Fruit fly (Drosophila melanogaster) whole organism, embryonic: Measurements from ENCODE around the gene RluA-1.

Experiments
- Antp ChIP-seq: fragments of 200-800 bp; sonication (Bioruptor generic); optimal IDR thresholded peaks from 3 replicates; lab custom pipeline; 2016; ENCODE audit warnings: missing biosample characterization, missing genetic modification characterization
- CG10147 ChIP-seq: fragments of 200-800 bp; sonication (Bioruptor generic); optimal IDR thresholded peaks from 2 replicates; lab custom pipeline; 2019; ENCODE audit warnings: missing biosample characterization, mild to moderate bottlenecking, missing genetic modification characterization, moderate library complexity
- CG1024 ChIP-seq: fragments of 200-800 bp; sonication (Bioruptor generic); IDR thresholded peaks from 2 replicates; pipeline ENCODE4 v1.3.6; 2022; ENCODE audit warnings: missing biosample characterization, missing genetic modification characterization
- CG12769 ChIP-seq: fragments of 200-800 bp; sonication (Bioruptor generic); optimal IDR thresholded peaks from 2 replicates; lab custom pipeline; 2019; ENCODE audit warnings: missing biosample characterization, mild to moderate bottlenecking, missing genetic modification characterization, moderate library complexity
- CG17328 ChIP-seq: fragments of 200-800 bp; sonication (Bioruptor generic); IDR thresholded peaks from 2 replicates; pipeline ENCODE4 v1.3.6; 2022; ENCODE audit warnings: missing biosample characterization, missing genetic modification characterization
- CG18262 ChIP-seq: fragments of 200-800 bp; optimal IDR thresholded peaks from 3 replicates; lab custom pipeline; 2019; ENCODE audit warnings: missing biosample characterization, mild to moderate bottlenecking, missing genetic modification characterization, moderate library complexity
- CG30431 ChIP-seq: fragments of 200-800 bp; sonication (Bioruptor generic); optimal IDR thresholded peaks from 2 replicates; lab custom pipeline; 2017; ENCODE audit warnings: missing biosample characterization, missing genetic modification characterization
- CG32532 ChIP-seq: fragments of 200-800 bp; sonication (Bioruptor generic); IDR thresholded peaks from 2 replicates; pipeline ENCODE4 v1.3.6; 2022; ENCODE audit warnings: missing biosample characterization, missing genetic modification characterization
- CG3281 ChIP-seq: fragments of 200-800 bp; sonication (Bioruptor generic); optimal IDR thresholded peaks from 3 replicates; lab custom pipeline; 2017; ENCODE audit warnings: missing biosample characterization, mild to moderate bottlenecking, missing genetic modification characterization
- CG42726 ChIP-seq: fragments of 200-800 bp; sonication (Bioruptor generic); IDR thresholded peaks from 2 replicates; pipeline ENCODE4 v1.3.6; 2022; ENCODE audit warnings: missing biosample characterization, missing genetic modification characterization; ENCODE audit not compliant: partially characterized antibody
- CG4707 ChIP-seq: fragments of 200-800 bp; sonication (Bioruptor generic); optimal IDR thresholded peaks from 2 replicates; lab custom pipeline; 2018; ENCODE audit warnings: missing biosample characterization, mild to moderate bottlenecking, missing genetic modification characterization, moderate library complexity
- CG4730 ChIP-seq: fragments of 200-800 bp; sonication (Bioruptor generic); IDR thresholded peaks from 2 replicates; pipeline ENCODE4 v1.3.6; 2022; ENCODE audit warnings: missing biosample characterization, missing genetic modification characterization
- CG6765 ChIP-seq: fragments of 200-800 bp; sonication (Bioruptor generic); optimal IDR thresholded peaks from 3 replicates; lab custom pipeline; 2017; ENCODE audit warnings: missing biosample characterization, mild to moderate bottlenecking, missing genetic modification characterization
- CG8478 ChIP-seq: fragments of >200 bp; optimal IDR thresholded peaks from 2 replicates; lab custom pipeline; 2018
- CG9609 ChIP-seq: fragments of 200-800 bp; sonication (Bioruptor generic); optimal IDR thresholded peaks from 3 replicates; lab custom pipeline; 2016; ENCODE audit warnings: missing biosample characterization, missing genetic modification characterization
- CG9817 ChIP-seq: fragments of 200-800 bp; sonication (Bioruptor generic); optimal IDR thresholded peaks from 2 replicates; lab custom pipeline; 2018; ENCODE audit warnings: missing biosample characterization, mild to moderate bottlenecking, missing genetic modification characterization, moderate library complexity
- CoRest ChIP-seq: fragments of 200-800 bp; sonication (Bioruptor generic); optimal IDR thresholded peaks from 3 replicates; lab custom pipeline; 2018; ENCODE audit warnings: missing biosample characterization, mild to moderate bottlenecking, missing genetic modification characterization, moderate library complexity
- Doc2 ChIP-seq: fragments of 200-800 bp; sonication (Bioruptor generic); IDR thresholded peaks from 2 replicates; pipeline ENCODE4 v1.3.6; 2022; ENCODE audit warnings: missing biosample characterization, missing genetic modification characterization
- Hmr ChIP-seq: fragments of 200-800 bp; sonication (Bioruptor generic); optimal IDR thresholded peaks from 3 replicates; lab custom pipeline; 2017; ENCODE audit warnings: mild to moderate bottlenecking, missing biosample characterization, missing genetic modification reagents, missing genetic modification characterization
- Hmx ChIP-seq: fragments of 200-800 bp; sonication (Bioruptor generic); optimal IDR thresholded peaks from 2 replicates; lab custom pipeline; 2016; ENCODE audit warnings: missing biosample characterization, missing genetic modification characterization
- Hr39 ChIP-seq: fragments of >200 bp; optimal IDR thresholded peaks from 2 replicates; lab custom pipeline; 2017
- Lim3 ChIP-seq: fragments of 200-800 bp; sonication (Bioruptor generic); IDR thresholded peaks from 2 replicates; pipeline ENCODE4 v1.3.6; 2022; ENCODE audit warnings: missing biosample characterization, missing genetic modification characterization
- Lpt ChIP-seq: fragments of >200 bp; optimal IDR thresholded peaks from 2 replicates; lab custom pipeline; 2018; ENCODE audit warnings: missing biosample characterization, missing genetic modification characterization
- Sin3A ChIP-seq: fragments of >200 bp; optimal IDR thresholded peaks from 2 replicates; lab custom pipeline; 2018
- Stat92E ChIP-seq, 3 experiments: fragments of >200 bp in 2 of 3; fragments of 200-800 bp in 1 of 3; sonication (Bioruptor generic) in 1 of 3; optimal IDR thresholded peaks; 2 replicates each; lab custom pipeline; 2017 to 2019; ENCODE audit warnings: missing biosample characterization in 3 of 3, missing genetic modification characterization in 3 of 3, mild to moderate bottlenecking in 1 of 3, moderate library complexity in 1 of 3
- Trl ChIP-seq, 3 experiments: fragments of >200 bp in 2 of 3; fragments of 200-800 bp in 1 of 3; sonication (Bioruptor generic) in 1 of 3; optimal IDR thresholded peaks; 2 replicates in 1 of 3; 3 replicates in 2 of 3; lab custom pipeline; 2016 to 2017; ENCODE audit warnings: missing biosample characterization in 1 of 3, missing genetic modification characterization in 1 of 3
- YL-1 ChIP-seq: fragments of 200-800 bp; sonication (Bioruptor generic); optimal IDR thresholded peaks from 3 replicates; lab custom pipeline; 2017; ENCODE audit warnings: missing biosample characterization, mild to moderate bottlenecking, missing genetic modification characterization
- ato ChIP-seq: fragments of 200-800 bp; sonication (Bioruptor generic); IDR thresholded peaks from 2 replicates; pipeline ENCODE4 v1.3.6; 2022; ENCODE audit warnings: missing biosample characterization, missing genetic modification characterization; ENCODE audit not compliant: partially characterized antibody
- br ChIP-seq: fragments of >200 bp; optimal IDR thresholded peaks from 2 replicates; lab custom pipeline; 2017
- dm ChIP-seq: fragments of 200-800 bp; sonication (Bioruptor generic); optimal IDR thresholded peaks from 3 replicates; lab custom pipeline; 2016; ENCODE audit warnings: missing biosample characterization, missing genetic modification characterization
- esg ChIP-seq: fragments of 200-800 bp; sonication (Bioruptor generic); conservative IDR thresholded peaks from 2 replicates; pipeline ENCODE4 v1.3.6; 2022; ENCODE audit warnings: missing biosample characterization, missing genetic modification characterization
- fd96Cb ChIP-seq: fragments of 200-800 bp; sonication (Bioruptor generic); optimal IDR thresholded peaks from 2 replicates; lab custom pipeline; 2018; ENCODE audit warnings: missing biosample characterization, mild to moderate bottlenecking, missing genetic modification characterization, moderate library complexity
- ftz-f1 ChIP-seq: fragments of 200-800 bp; sonication (Bioruptor generic); optimal IDR thresholded peaks from 2 replicates; lab custom pipeline; 2016; ENCODE audit warnings: missing biosample characterization, missing genetic modification characterization
- gcm2 ChIP-seq: fragments of 200-800 bp; sonication (Bioruptor generic); optimal IDR thresholded peaks from 2 replicates; lab custom pipeline; 2016; ENCODE audit warnings: missing biosample characterization, missing genetic modification characterization
- grau ChIP-seq: fragments of 200-800 bp; optimal IDR thresholded peaks from 3 replicates; lab custom pipeline; 2019; ENCODE audit warnings: missing biosample characterization, mild to moderate bottlenecking, missing genetic modification characterization, moderate library complexity
- hth ChIP-seq: fragments of >200 bp; optimal IDR thresholded peaks from 2 replicates; lab custom pipeline; 2017; ENCODE audit warnings: inconsistent platforms
- kni ChIP-seq: fragments of 200-800 bp; sonication (Bioruptor generic); optimal IDR thresholded peaks from 3 replicates; lab custom pipeline; 2017; ENCODE audit warnings: mild to moderate bottlenecking, missing biosample characterization, missing genetic modification reagents, missing genetic modification characterization
- lov ChIP-seq, 2 experiments: fragments of 200-800 bp in 1 of 2; fragments of >200 bp in 1 of 2; sonication (Bioruptor generic) in 1 of 2; IDR thresholded peaks in 1 of 2; optimal IDR thresholded peaks in 1 of 2; 2 replicates in 1 of 2; 3 replicates in 1 of 2; pipeline versions ENCODE4 v1.3.6 to Lab custom; 2017 to 2022; ENCODE audit warnings: missing biosample characterization in 1 of 2, missing genetic modification characterization in 1 of 2
- nerfin-2 ChIP-seq: fragments of 200-800 bp; sonication (Bioruptor generic); IDR thresholded peaks from 2 replicates; pipeline ENCODE4 v1.3.6; 2022; ENCODE audit warnings: missing biosample characterization, missing genetic modification characterization; ENCODE audit not compliant: partially characterized antibody
- nmo ChIP-seq: fragments of 200-800 bp; sonication (Bioruptor generic); optimal IDR thresholded peaks from 2 replicates; lab custom pipeline; 2018; ENCODE audit warnings: missing biosample characterization, mild to moderate bottlenecking, missing genetic modification characterization, moderate library complexity
- onecut ChIP-seq: fragments of 200-800 bp; sonication (Bioruptor generic); IDR thresholded peaks from 2 replicates; pipeline ENCODE4 v1.3.6; 2022; ENCODE audit warnings: missing biosample characterization, missing genetic modification characterization
- pnt ChIP-seq: fragments of 200-800 bp; sonication (Bioruptor generic); optimal IDR thresholded peaks from 3 replicates; lab custom pipeline; 2016; ENCODE audit warnings: missing biosample characterization, missing genetic modification characterization
- row ChIP-seq: fragments of 200-800 bp; sonication (Bioruptor generic); IDR thresholded peaks from 3 replicates; pipeline ENCODE4 v1.3.6; 2022; ENCODE audit warnings: missing biosample characterization, missing genetic modification characterization
- sd ChIP-seq: fragments of 200-800 bp; sonication (Bioruptor generic); optimal IDR thresholded peaks from 3 replicates; lab custom pipeline; 2018; ENCODE audit warnings: missing biosample characterization, mild to moderate bottlenecking, missing genetic modification characterization, moderate library complexity
- slbo ChIP-seq: fragments of 200-800 bp; sonication (Bioruptor generic); IDR thresholded peaks from 2 replicates; pipeline ENCODE4 v1.3.6; 2022; ENCODE audit warnings: missing biosample characterization, missing genetic modification characterization
- slp2 ChIP-seq: fragments of 200-800 bp; sonication (Bioruptor generic); optimal IDR thresholded peaks from 2 replicates; lab custom pipeline; 2016; ENCODE audit warnings: missing biosample characterization, missing genetic modification characterization
- tll ChIP-seq, 2 experiments: fragments of 200-800 bp in 1 of 2; fragments of >200 bp in 1 of 2; sonication (Bioruptor generic) in 1 of 2; optimal IDR thresholded peaks; 2 replicates each; lab custom pipeline; 2017 to 2019; ENCODE audit warnings: missing biosample characterization in 2 of 2, missing genetic modification characterization in 2 of 2, mild to moderate bottlenecking in 1 of 2, moderate library complexity in 1 of 2
- wek ChIP-seq: fragments of 200-800 bp; sonication (Bioruptor generic); optimal IDR thresholded peaks from 3 replicates; lab custom pipeline; 2018; ENCODE audit warnings: missing biosample characterization, mild to moderate bottlenecking, missing genetic modification characterization, moderate library complexity
- wor ChIP-seq: fragments of 200-800 bp; sonication (Bioruptor generic); IDR thresholded peaks from 2 replicates; pipeline ENCODE4 v1.3.6; 2022; ENCODE audit warnings: missing biosample characterization, missing genetic modification characterization
- z ChIP-seq: fragments of 200-800 bp; sonication (Bioruptor generic); IDR thresholded peaks from 3 replicates; pipeline ENCODE4 v1.3.6; 2022; ENCODE audit warnings: missing biosample characterization, missing genetic modification characterization
- zen2 ChIP-seq: fragments of 200-800 bp; sonication (Bioruptor generic); IDR thresholded peaks from 3 replicates; pipeline ENCODE4 v1.3.6; 2022; ENCODE audit warnings: missing biosample characterization, missing genetic modification characterization; ENCODE audit not compliant: partially characterized antibody
- zfh1 ChIP-seq: fragments of 200-800 bp; sonication (Bioruptor generic); IDR thresholded peaks from 3 replicates; pipeline ENCODE4 v1.3.6; 2022; ENCODE audit warnings: missing biosample characterization, missing genetic modification characterization

RluA-1 gene

dm6 chr2L:10428528-10428927 is 45.6 kb downstream of the RluA-1 start, which contains the start of gene CG5188 (continued):
- TF ChIP-seq Hmr (GFP tag; lab: Kevin White, UChicago) = no peak
- TF ChIP-seq z (GFP tag; lab: Robert Waterston, UW) = no peak
- 0 out of 2 replicates have a peak, but pooled peaks have one; percentile 44 for TF ChIP-seq CG1024 (GFP tag; lab: Robert Waterston, UW)
- no peak for TF ChIP-seq onecut (GFP tag; lab: Robert Waterston, UW)
- no peak for TF ChIP-seq kni
- TF ChIP-seq CG4707 (GFP tag; lab: Kevin White, UChicago) = no peak
- TF ChIP-seq fd96Cb = peak; percentile 17
- TF ChIP-seq Lim3 = no peak
- no peak for TF ChIP-seq esg
- no peak for TF ChIP-seq Sin3A (lab: Kevin White, UChicago)
- TF ChIP-seq CG30431 (GFP tag; lab: Kevin White, UChicago) = no peak
- TF ChIP-seq CG3281 (GFP tag; lab: Kevin White, UChicago) = peak; percentile 40
- no peak for TF ChIP-seq slp2 (GFP tag; lab: Kevin White, UChicago)
- TF ChIP-seq CG8478 (lab: Kevin White, UChicago) = no peak
- TF ChIP-seq zen2 = peak; percentile 11; the same call in 2 of the 3 replicates
- no peak for TF ChIP-seq gcm2 (GFP tag; lab: Kevin White, UChicago)
- no peak for TF ChIP-seq tll (GFP tag; optimal IDR thresholded peaks at IDR 0.05; lab: Kevin White, UChicago)
- peak; percentile 69 for TF ChIP-seq grau (tag; lab: Kevin White, UChicago)
- no peak for TF ChIP-seq Trl (optimal IDR thresholded peaks at IDR 0.05; lab: Kevin White, UChicago)
- TF ChIP-seq Trl (GFP tag; optimal IDR thresholded peaks at IDR 0.05; lab: Kevin White, UChicago) = no peak
- peak; percentile 80 for TF ChIP-seq sd (tag; lab: Kevin White, UChicago)
- no peak for TF ChIP-seq CG10147 (GFP tag; lab: Kevin White, UChicago)
- no peak for TF ChIP-seq hth (lab: Kevin White, UChicago)
- TF ChIP-seq pnt = peak; percentile 17
- TF ChIP-seq wor (GFP tag; lab: Robert Waterston, UW) = no peak
- no peak for TF ChIP-seq dm (GFP tag; lab: Kevin White, UChicago)
- TF ChIP-seq slbo (GFP tag; lab: Robert Waterston, UW) = peak; percentile 67
- no peak for TF ChIP-seq Lpt
- no peak for TF ChIP-seq ftz-f1 (GFP tag; lab: Kevin White, UChicago)
- peak; percentile 75 for TF ChIP-seq CG32532 (GFP tag; lab: Robert Waterston, UW)
- TF ChIP-seq nmo (GFP tag; lab: Kevin White, UChicago) = peak; percentile 57
- no peak for TF ChIP-seq CG9609
- peak; percentile 82 for TF ChIP-seq row
- peak; percentile 98 for TF ChIP-seq wek (GFP tag; lab: Kevin White, UChicago)
- TF ChIP-seq lov (optimal IDR thresholded peaks at IDR 0.05; lab: Kevin White, UChicago) = no peak
- TF ChIP-seq lov (GFP tag; IDR thresholded peaks at IDR 0.05; lab: Robert Waterston, UW) = no peak
- no peak for TF ChIP-seq CG9817 (tag; lab: Kevin White, UChicago)
- TF ChIP-seq Hmx = no peak
- no peak for TF ChIP-seq Antp
- TF ChIP-seq br (lab: Kevin White, UChicago) = no peak
- TF ChIP-seq CG6765 (GFP tag; lab: Kevin White, UChicago) = no peak
- TF ChIP-seq CG18262 (tag; lab: Kevin White, UChicago) = peak; percentile 49
- TF ChIP-seq CoRest (tag; lab: Kevin White, UChicago) = peak; percentile 51
- no peak for TF ChIP-seq CG42726
- TF ChIP-seq CG4730 (GFP tag; lab: Robert Waterston, UW) = no peak
- no peak for TF ChIP-seq Hr39 (lab: Kevin White, UChicago)
- no peak for TF ChIP-seq Doc2 (GFP tag; lab: Robert Waterston, UW)
- peak; percentile 37; the same call in 1 of the 3 replicates for TF ChIP-seq zfh1 (GFP tag; lab: Robert Waterston, UW)
- TF ChIP-seq YL-1 (GFP tag; lab: Kevin White, UChicago) = peak; percentile 82
- no peak for TF ChIP-seq CG12769 (tag; lab: Kevin White, UChicago)
- peak; percentile 68 for TF ChIP-seq CG17328
- no peak for TF ChIP-seq nerfin-2
- peak; percentile 53; the same call in 1 of the 2 replicates for TF ChIP-seq ato
- no peak for TF ChIP-seq Stat92E (GFP tag; optimal IDR thresholded peaks at IDR 0.05; lab: Kevin White, UChicago)
